Fruit fly (Drosophila melanogaster) Kc167 (cell line): ENCODE results near the gene CG31156.

Experiments
- Myc ChIP-seq: fragments of >200 bp; optimal IDR thresholded peaks from 2 replicates; lab custom pipeline; 2017; ENCODE audit warnings: missing external identifiers
- Sin3A ChIP-seq: fragments of >200 bp; optimal IDR thresholded peaks from 2 replicates; lab custom pipeline; 2018; ENCODE audit warnings: missing external identifiers
- h ChIP-seq: fragments of >200 bp; optimal IDR thresholded peaks from 3 replicates; lab custom pipeline; 2018; ENCODE audit warnings: missing external identifiers
- insv ChIP-seq: fragments of >200 bp; optimal IDR thresholded peaks from 3 replicates; lab custom pipeline; 2018; ENCODE audit warnings: missing external identifiers
- psq ChIP-seq: fragments of >200 bp; optimal IDR thresholded peaks from 2 replicates; lab custom pipeline; 2017; ENCODE audit warnings: missing external identifiers
- ttk ChIP-seq: sonication (Bioruptor generic); optimal IDR thresholded peaks from 2 replicates; lab custom pipeline; 2017; ENCODE audit warnings: missing external identifiers

The CG31156 gene

dm6 chr3R:22596450-22596849, 17.0 kb downstream of the CG31156 start:
- TF ChIP-seq psq (lab: Kevin White, UChicago), result no peak
- TF ChIP-seq insv (lab: Kevin White, UChicago), result no peak
- TF ChIP-seq Myc (lab: Kevin White, UChicago), result no peak
- TF ChIP-seq ttk, result no peak
- no peak for TF ChIP-seq Sin3A (lab: Kevin White, UChicago)
- TF ChIP-seq h (lab: Kevin White, UChicago), result no peak

dm6 chr3R:22595293-22595868, 18.1 kb downstream of the CG31156 start:
- TF ChIP-seq psq (lab: Kevin White, UChicago), result no peak
- no peak for TF ChIP-seq h (lab: Kevin White, UChicago)
- no peak for TF ChIP-seq ttk
- TF ChIP-seq Myc (lab: Kevin White, UChicago), result no peak
- no peak for TF ChIP-seq insv (lab: Kevin White, UChicago)
- TF ChIP-seq Sin3A (lab: Kevin White, UChicago), result no peak

- TF ChIP-seq insv (lab: Kevin White, UChicago), result no peak
- no peak for TF ChIP-seq Myc (lab: Kevin White, UChicago)
- TF ChIP-seq Sin3A (lab: Kevin White, UChicago), result no peak
- no peak for TF ChIP-seq ttk
- no peak for TF ChIP-seq psq (lab: Kevin White, UChicago)
- TF ChIP-seq h (lab: Kevin White, UChicago), result no peak
These were observed 19.2 kb downstream of the CG31156 start for dm6 chr3R:22594257-22594656.

- no peak for TF ChIP-seq insv (lab: Kevin White, UChicago)
- TF ChIP-seq Myc (lab: Kevin White, UChicago), result no peak
- TF ChIP-seq psq (lab: Kevin White, UChicago), result no peak
- no peak for TF ChIP-seq ttk
- TF ChIP-seq h (lab: Kevin White, UChicago), result no peak
- TF ChIP-seq Sin3A (lab: Kevin White, UChicago), result no peak
These were observed 22.7 kb downstream of the CG31156 start for dm6 chr3R:22590668-22591275.

dm6 chr3R:22589311-22589710, 24.1 kb downstream of the CG31156 start:
- TF ChIP-seq psq (lab: Kevin White, UChicago) (no peak), ttk (no peak), Myc (lab: Kevin White, UChicago) (no peak), insv (lab: Kevin White, UChicago) (no peak), Sin3A (lab: Kevin White, UChicago) (no peak), h (lab: Kevin White, UChicago) (no peak)

dm6 chr3R:22588756-22589155, 24.7 kb downstream of the CG31156 start:
- TF ChIP-seq h (lab: Kevin White, UChicago), result no peak
- TF ChIP-seq insv (lab: Kevin White, UChicago), result no peak
- no peak for TF ChIP-seq psq (lab: Kevin White, UChicago)
- TF ChIP-seq ttk, result no peak
- TF ChIP-seq Sin3A (lab: Kevin White, UChicago), result no peak
- TF ChIP-seq Myc (lab: Kevin White, UChicago), result no peak

dm6 chr3R:22587419-22587963, 26.0 kb downstream of the CG31156 start, which contains the start of gene Efa6:
Gene Efa6 (plus strand): TSS chr3R:22587755.
- no peak for TF ChIP-seq insv (lab: Kevin White, UChicago)
- no peak for TF ChIP-seq psq (lab: Kevin White, UChicago)
- TF ChIP-seq Myc (lab: Kevin White, UChicago), result no peak
- TF ChIP-seq Sin3A (lab: Kevin White, UChicago), result no peak
- no peak for TF ChIP-seq ttk
- no peak for TF ChIP-seq h (lab: Kevin White, UChicago)

dm6 chr3R:22586525-22586924, 26.9 kb downstream of the CG31156 start, which contains the start of gene btn:
Gene btn (minus strand): TSS chr3R:22586625.
- no peak for TF ChIP-seq ttk
- TF ChIP-seq psq (lab: Kevin White, UChicago), result no peak

- TF ChIP-seq insv (lab: Kevin White, UChicago), result no peak
- TF ChIP-seq Myc (lab: Kevin White, UChicago), result no peak
- TF ChIP-seq h (lab: Kevin White, UChicago), result no peak
- no peak for TF ChIP-seq Sin3A (lab: Kevin White, UChicago)
These were observed 28.9 kb downstream of the CG31156 start, which contains the start of the genes CG33107 and CG6937 for dm6 chr3R:22584582-22584981. Gene CG33107 (minus strand): TSS chr3R:22584718. Gene CG6937 (plus strand): TSS chr3R:22584773.

dm6 chr3R:22582981-22583380, 30.5 kb downstream of the CG31156 start, which contains the start of gene Dph5:
Gene Dph5 (minus strand): TSS chr3R:22583225.
- TF ChIP-seq h (lab: Kevin White, UChicago) (no peak), Sin3A (lab: Kevin White, UChicago) (no peak), insv (lab: Kevin White, UChicago) (no peak), ttk (no peak)

dm6 chr3R:22580546-22580945, 32.9 kb downstream of the CG31156 start, which contains the start of gene CSN6:
Gene CSN6 (plus strand): TSS chr3R:22580773.
- no peak for TF ChIP-seq Myc (lab: Kevin White, UChicago)
- TF ChIP-seq psq (lab: Kevin White, UChicago), result no peak
- no peak for TF ChIP-seq Sin3A (lab: Kevin White, UChicago)
- no peak for TF ChIP-seq h (lab: Kevin White, UChicago)
- no peak for TF ChIP-seq insv (lab: Kevin White, UChicago)

- TF ChIP-seq insv (lab: Kevin White, UChicago), result no peak
- no peak for TF ChIP-seq Myc (lab: Kevin White, UChicago)
- no peak for TF ChIP-seq ttk
- TF ChIP-seq Sin3A (lab: Kevin White, UChicago), result no peak
- TF ChIP-seq psq (lab: Kevin White, UChicago), result no peak
- TF ChIP-seq h (lab: Kevin White, UChicago), result no peak
These were observed 36.5 kb downstream of the CG31156 start for dm6 chr3R:22576979-22577378.
